Worm (Caenorhabditis elegans): Measurements from ENCODE around the gene egl-17.

Gene egl-17

ce11 chrX:538083-538482 is 48.6 kb downstream of the egl-17 start:
- TF ChIP-seq nhr-76 (tag; optimal IDR thresholded peaks at IDR 0.05) (no peak), ztf-4 (tag; optimal IDR thresholded peaks at IDR 0.05) (no peak), unc-39 (tag; optimal IDR thresholded peaks at IDR 0.05) (no peak), pqm-1 (tag; optimal IDR thresholded peaks at IDR 0.05) (no peak), skn-1 (tag; optimal IDR thresholded peaks at IDR 0.05) (no peak), nhr-25 (tag; optimal IDR thresholded peaks at IDR 0.05) (no peak), ceh-16 (tag; optimal IDR thresholded peaks at IDR 0.05) (no peak), nhr-11 (tag; optimal IDR thresholded peaks at IDR 0.05) (no peak), elt-2 (tag; optimal IDR thresholded peaks at IDR 0.05) (no peak), nhr-28 (tag; optimal IDR thresholded peaks at IDR 0.05) (no peak), fkh-10 (GFP tag; optimal IDR thresholded peaks at IDR 0.05) (no peak), nhr-43 (tag; optimal IDR thresholded peaks at IDR 0.05; ENCODE audit: poor library complexity, severe bottlenecking) (no peak)
